Worm (Caenorhabditis elegans): Measurements from ENCODE around the gene rpl-16.
A peak's percentile ranks its signal among the peaks of the same experiment; 100 is the strongest.

Gene rpl-16

DNA sequence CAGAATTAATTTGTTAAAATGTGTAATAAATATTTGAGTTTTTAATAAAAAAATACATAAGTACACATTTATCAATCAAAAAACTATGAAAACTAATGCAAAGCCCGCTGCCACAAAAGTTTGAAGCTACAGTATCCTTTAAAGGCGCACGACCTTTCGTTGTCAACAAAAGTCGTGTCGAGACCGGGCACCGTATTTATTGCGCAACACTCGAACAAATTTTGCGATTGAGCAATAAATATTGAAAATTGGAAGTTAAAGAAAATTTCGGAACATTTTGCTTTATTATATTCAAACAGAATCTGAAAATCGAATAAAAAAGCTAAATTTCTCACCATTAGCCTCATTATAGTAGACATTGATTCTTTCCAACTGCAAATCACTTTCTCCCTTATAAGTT is 37.7 kb upstream of the rpl-16 start:
- no peak for TF ChIP-seq egl-27 (tag; optimal IDR thresholded peaks at IDR 0.05)
- TF ChIP-seq R02D3.7 (tag; optimal IDR thresholded peaks at IDR 0.05) = no peak
- no peak for TF ChIP-seq eor-1 (tag; optimal IDR thresholded peaks at IDR 0.05)
- TF ChIP-seq fkh-10 (GFP tag; optimal IDR thresholded peaks at IDR 0.05) = no peak
- no peak for TF ChIP-seq lsy-12 (tag; optimal IDR thresholded peaks at IDR 0.05)
- no peak for TF ChIP-seq nhr-67 (tag; optimal IDR thresholded peaks at IDR 0.05)
- TF ChIP-seq ceh-9 (tag; optimal IDR thresholded peaks at IDR 0.05) = no peak
- no peak for TF ChIP-seq nhr-23 (tag; optimal IDR thresholded peaks at IDR 0.05)
- no peak for TF ChIP-seq tbx-2 (tag; optimal IDR thresholded peaks at IDR 0.05)
- no peak for TF ChIP-seq jun-1 (tag; optimal IDR thresholded peaks at IDR 0.05)
- TF ChIP-seq aly-2 (tag; optimal IDR thresholded peaks at IDR 0.05) = no peak
- TF ChIP-seq sea-2 (GFP tag; optimal IDR thresholded peaks at IDR 0.05) = no peak
- no peak for TF ChIP-seq nfya-1 (tag; optimal IDR thresholded peaks at IDR 0.05; ENCODE audit: insufficient read depth)
- TF ChIP-seq nhr-12 (tag; optimal IDR thresholded peaks at IDR 0.05) = no peak
- TF ChIP-seq ztf-4 (tag; optimal IDR thresholded peaks at IDR 0.05) = no peak
- no peak for TF ChIP-seq lin-15B (tag; optimal IDR thresholded peaks at IDR 0.05)

- TF ChIP-seq nhr-43 (tag; optimal IDR thresholded peaks at IDR 0.05; ENCODE audit: poor library complexity, severe bottlenecking) (peak; percentile 46), nfya-1 (tag; optimal IDR thresholded peaks at IDR 0.05; ENCODE audit: insufficient read depth) (peak; percentile 60), ZK546.5 (tag; optimal IDR thresholded peaks at IDR 0.05) (no peak), ama-1 (optimal IDR thresholded peaks at IDR 0.05) (no peak), pqm-1 (tag; optimal IDR thresholded peaks at IDR 0.05) (peak; percentile 38), lin-15B (tag; optimal IDR thresholded peaks at IDR 0.05) (peak; percentile 82), egl-27 (tag; optimal IDR thresholded peaks at IDR 0.05) (no peak), lsy-12 (tag; optimal IDR thresholded peaks at IDR 0.05) (no peak), zag-1 (tag; optimal IDR thresholded peaks at IDR 0.05) (no peak), fkh-10 (GFP tag; optimal IDR thresholded peaks at IDR 0.05) (no peak), jun-1 (tag; optimal IDR thresholded peaks at IDR 0.05) (peak; percentile 18), pha-4 (tag; optimal IDR thresholded peaks at IDR 0.05) (peak; percentile 92), nhr-23 (tag; optimal IDR thresholded peaks at IDR 0.05) (peak; percentile 62), elt-2 (tag; optimal IDR thresholded peaks at IDR 0.05) (peak; percentile 41), snpc-4 (tag; optimal IDR thresholded peaks at IDR 0.05) (peak; percentile 35), nhr-25 (tag; optimal IDR thresholded peaks at IDR 0.05) (peak; percentile 40)
These were observed 37.0 kb upstream of the rpl-16 start for ce11 chrIII:3540424-3540823.

- TF ChIP-seq mdl-1 (tag; optimal IDR thresholded peaks at IDR 0.05) = no peak
- no peak for TF ChIP-seq unc-39 (tag; optimal IDR thresholded peaks at IDR 0.05)
- TF ChIP-seq ceh-82 (tag; optimal IDR thresholded peaks at IDR 0.05) = no peak
- no peak for TF ChIP-seq ama-1 (optimal IDR thresholded peaks at IDR 0.05)
- TF ChIP-seq egl-27 (tag; optimal IDR thresholded peaks at IDR 0.05) = no peak
- TF ChIP-seq snpc-4 (tag; optimal IDR thresholded peaks at IDR 0.05) = no peak
- TF ChIP-seq pqm-1 (tag; optimal IDR thresholded peaks at IDR 0.05) = no peak
- TF ChIP-seq lsy-12 (tag; optimal IDR thresholded peaks at IDR 0.05) = no peak
- no peak for TF ChIP-seq nhr-23 (tag; optimal IDR thresholded peaks at IDR 0.05)
- no peak for TF ChIP-seq nfya-1 (tag; optimal IDR thresholded peaks at IDR 0.05; ENCODE audit: insufficient read depth)
- TF ChIP-seq egl-5 (tag; optimal IDR thresholded peaks at IDR 0.05) = no peak
- no peak for TF ChIP-seq ceh-28 (tag; optimal IDR thresholded peaks at IDR 0.05)
- no peak for TF ChIP-seq pha-4 (tag; optimal IDR thresholded peaks at IDR 0.05)
- no peak for TF ChIP-seq mml-1 (tag; optimal IDR thresholded peaks at IDR 0.05)
- no peak for TF ChIP-seq ceh-9 (tag; optimal IDR thresholded peaks at IDR 0.05)
- no peak for TF ChIP-seq lin-39 (tag; optimal IDR thresholded peaks at IDR 0.05)
- no peak for TF ChIP-seq nhr-28 (tag; optimal IDR thresholded peaks at IDR 0.05)
- TF ChIP-seq nhr-43 (tag; optimal IDR thresholded peaks at IDR 0.05; ENCODE audit: poor library complexity, severe bottlenecking) = no peak
- no peak for TF ChIP-seq nhr-237 (tag; optimal IDR thresholded peaks at IDR 0.05)
These were observed 36.1 kb upstream of the rpl-16 start for ce11 chrIII:3539499-3539898.

- TF ChIP-seq ceh-16 (tag; optimal IDR thresholded peaks at IDR 0.05) (no peak), lin-15B (tag; optimal IDR thresholded peaks at IDR 0.05) (no peak), ztf-11 (tag; optimal IDR thresholded peaks at IDR 0.05) (no peak), nhr-43 (tag; optimal IDR thresholded peaks at IDR 0.05; ENCODE audit: poor library complexity, severe bottlenecking) (no peak), pqm-1 (tag; optimal IDR thresholded peaks at IDR 0.05) (no peak), nfya-1 (tag; optimal IDR thresholded peaks at IDR 0.05; ENCODE audit: insufficient read depth) (no peak), egl-27 (tag; optimal IDR thresholded peaks at IDR 0.05) (no peak), tbx-2 (tag; optimal IDR thresholded peaks at IDR 0.05) (no peak), nhr-25 (tag; optimal IDR thresholded peaks at IDR 0.05) (no peak), ceh-28 (tag; optimal IDR thresholded peaks at IDR 0.05) (no peak), nhr-76 (tag; optimal IDR thresholded peaks at IDR 0.05) (no peak), nhr-67 (tag; optimal IDR thresholded peaks at IDR 0.05) (no peak)
These were observed 34.0 kb upstream of the rpl-16 start, which contains the start of gene cfap-20 for ce11 chrIII:3537401-3537800. Gene cfap-20, minus strand, starts transcription at chrIII:3537501.
